Worm (Caenorhabditis elegans) whole organism, L1 larva: ENCODE measurements around the gene lnkn-1.

ENCODE experiments used
- alr-1 ChIP-seq: fragments of 200-800 bp; sonication (Bioruptor generic); optimal IDR thresholded peaks from 2 replicates; lab custom pipeline; 2018; ENCODE audit warnings: borderline replicate concordance, mild to moderate bottlenecking, missing genetic modification characterization, missing compliant biosample characterization
- dpl-1 ChIP-seq, 3 experiments: fragments of 150-350 bp in 2 of 3; sonication (generic microtip) in 1 of 3; optimal IDR thresholded peaks; 2 replicates each; lab custom pipeline; 2014 to 2017; ENCODE audit warnings: missing biosample characterization in 3 of 3, missing genetic modification characterization in 3 of 3, missing genetic modification reagents in 3 of 3
- egl-13 ChIP-seq: sonication (generic microtip); optimal IDR thresholded peaks from 2 replicates; lab custom pipeline; 2016; ENCODE audit warnings: missing genotype, missing genetic modification reagents, missing genetic modification characterization, missing compliant biosample characterization
- fkh-4 ChIP-seq: sonication (generic microtip); optimal IDR thresholded peaks from 2 replicates; lab custom pipeline; 2016; ENCODE audit warnings: missing compliant biosample characterization, missing genetic modification characterization, borderline replicate concordance
- lin-15B ChIP-seq: fragments of 150-350 bp; sonication (generic microtip); optimal IDR thresholded peaks from 3 replicates; lab custom pipeline; 2014; ENCODE audit warnings: missing biosample characterization, missing genetic modification characterization
- lsy-2 ChIP-seq, 2 experiments: fragments of 150-350 bp; optimal IDR thresholded peaks; 2 replicates each; lab custom pipeline; 2014; ENCODE audit warnings: missing biosample characterization in 2 of 2, missing genetic modification characterization in 2 of 2
- nhr-19 ChIP-seq: fragments of 200-800 bp; sonication (Bioruptor generic); conservative IDR thresholded peaks from 2 replicates; pipeline ENCODE4 v1.3.6; 2022; ENCODE audit warnings: missing genetic modification characterization, missing compliant biosample characterization
- nhr-237 ChIP-seq: fragments of 150-350 bp; optimal IDR thresholded peaks from 2 replicates; lab custom pipeline; 2014; ENCODE audit warnings: missing biosample characterization, missing genetic modification characterization
- pqm-1 ChIP-seq: sonication (generic microtip); optimal IDR thresholded peaks from 3 replicates; lab custom pipeline; 2017; ENCODE audit warnings: missing biosample characterization, missing genetic modification characterization
- sptf-1 ChIP-seq: fragments of 150-350 bp; optimal IDR thresholded peaks from 2 replicates; lab custom pipeline; 2014; ENCODE audit warnings: missing biosample characterization, missing genetic modification characterization
- sup-37 ChIP-seq: fragments of 200-800 bp; sonication (Bioruptor generic); optimal IDR thresholded peaks from 2 replicates; lab custom pipeline; 2018; ENCODE audit warnings: mild to moderate bottlenecking, missing genetic modification characterization, missing compliant biosample characterization
- xbp-1 ChIP-seq: sonication (generic microtip); optimal IDR thresholded peaks from 2 replicates; lab custom pipeline; 2016; ENCODE audit warnings: missing genetic modification characterization, missing compliant biosample characterization
- ztf-11 ChIP-seq, 2 experiments: sonication (generic microtip); optimal IDR thresholded peaks; 2 replicates each; lab custom pipeline; 2016 to 2017; ENCODE audit warnings: missing genetic modification characterization in 2 of 2, missing biosample characterization in 1 of 2, missing compliant biosample characterization in 1 of 2
- ztf-4 ChIP-seq: fragments of 150-350 bp; optimal IDR thresholded peaks from 2 replicates; lab custom pipeline; 2014; ENCODE audit warnings: missing biosample characterization, missing genetic modification characterization

DNA sequence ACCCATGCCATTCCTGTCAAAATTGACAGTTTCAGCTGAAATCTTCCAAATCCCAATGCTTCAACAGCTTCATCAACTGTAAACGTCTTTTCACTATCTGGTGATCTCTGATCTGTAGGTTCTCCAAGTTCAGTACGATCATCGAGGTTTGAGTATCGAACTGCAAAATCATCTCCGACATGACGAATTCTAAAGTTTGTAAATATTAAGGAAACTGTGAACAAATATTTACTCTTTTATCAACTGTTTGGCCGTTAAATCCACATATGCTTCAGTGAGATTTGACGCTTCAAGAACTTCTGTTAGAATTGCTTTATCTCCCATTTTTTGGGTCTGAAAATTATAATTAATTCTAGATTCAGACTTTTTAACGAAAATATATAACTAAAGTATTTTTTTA lies 4.9 kb upstream of the lnkn-1 start, which contains the start of gene svop-1:
- TF ChIP-seq dpl-1 (GFP tag; optimal IDR thresholded peaks at IDR 0.05; lab: Kevin White, UChicago) (no peak), alr-1 (tag; lab: Kevin White, UChicago) (no peak), nhr-19 (GFP tag; lab: Robert Waterston, UW) (no peak), nhr-237 (no peak), ztf-11 (tag; optimal IDR thresholded peaks at IDR 0.05; lab: Kevin White, UChicago) (no peak), sptf-1 (no peak), fkh-4 (tag; lab: Kevin White, UChicago) (no peak), xbp-1 (no peak), egl-13 (no peak), sup-37 (no peak), lin-15B (no peak), pqm-1 (tag; lab: Kevin White, UChicago) (no peak), ztf-4 (tag; lab: Kevin White, UChicago) (no peak), lsy-2 (tag; optimal IDR thresholded peaks at IDR 0.05; lab: Kevin White, UChicago) (no peak)
